Worm (Caenorhabditis elegans): ENCODE measurements around the gene W05H9.2.
A peak's percentile ranks its signal among the peaks of the same experiment; 100 is the strongest.

Gene W05H9.2

DNA sequence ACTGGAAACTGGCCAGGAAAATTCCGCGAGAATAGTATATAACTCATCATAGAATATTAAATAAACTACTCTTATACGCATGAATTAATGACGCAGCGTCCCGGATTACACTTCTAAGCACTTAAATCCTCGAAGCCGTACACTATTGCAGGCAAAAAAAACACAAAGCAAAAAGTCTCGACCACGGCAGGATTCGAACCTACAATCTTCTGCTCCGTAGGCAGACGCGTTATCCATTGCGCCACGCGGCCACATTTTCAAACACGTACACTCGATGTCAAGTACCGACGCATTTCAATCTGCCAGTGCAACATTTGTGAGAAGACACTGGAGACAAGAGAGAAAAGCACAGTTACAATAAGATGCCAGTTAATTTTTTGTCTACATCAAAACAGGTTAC lies 46.9 kb upstream of the W05H9.2 start (continued):
- TF ChIP-seq lir-1 (GFP tag; conservative IDR thresholded peaks at IDR 0.05) = no peak
- TF ChIP-seq ets-4 (GFP tag; optimal IDR thresholded peaks at IDR 0.05) = peak; percentile 16
- TF ChIP-seq C17E4.6 (GFP tag; IDR thresholded peaks at IDR 0.05) = no peak
- peak; percentile 32; the same call in 1 of the 2 replicates for TF ChIP-seq hmg-20 (GFP tag; IDR thresholded peaks at IDR 0.05)
- no peak for TF ChIP-seq F57A8.1 (GFP tag; optimal IDR thresholded peaks at IDR 0.05)
- TF ChIP-seq bed-1 (GFP tag; IDR thresholded peaks at IDR 0.05) = 0 out of 2 replicates have a peak, but pooled peaks have one; percentile 64
- TF ChIP-seq nhr-27 (tag; optimal IDR thresholded peaks at IDR 0.05) = no peak
- no peak for TF ChIP-seq F23B12.7 (tag; optimal IDR thresholded peaks at IDR 0.05; ENCODE audit: insufficient read depth)
- peak; percentile 43 for TF ChIP-seq mxl-1 (tag; optimal IDR thresholded peaks at IDR 0.05)
- no peak for TF ChIP-seq aptf-3 (GFP tag; IDR thresholded peaks at IDR 0.05)
- peak; percentile 68; the same call in 1 of the 2 replicates for TF ChIP-seq Y56A3A.18 (GFP tag; IDR thresholded peaks at IDR 0.05)
- no peak for TF ChIP-seq bed-2 (GFP tag; IDR thresholded peaks at IDR 0.05)
- TF ChIP-seq dpff-1 (tag; optimal IDR thresholded peaks at IDR 0.05) = no peak
- TF ChIP-seq unc-62 (GFP tag; optimal IDR thresholded peaks at IDR 0.05) = no peak
- TF ChIP-seq nhr-90 (tag; optimal IDR thresholded peaks at IDR 0.05) = peak; percentile 85
- no peak for TF ChIP-seq snpc-1.1 (tag; optimal IDR thresholded peaks at IDR 0.05; ENCODE audit: insufficient read depth)
- peak; percentile 69; the same call in 1 of the 2 replicates for TF ChIP-seq ztf-25 (GFP tag; IDR thresholded peaks at IDR 0.05)
- no peak for TF ChIP-seq F39B2.1 (GFP tag; IDR thresholded peaks at IDR 0.05)
- TF ChIP-seq ZK185.1 (tag; optimal IDR thresholded peaks at IDR 0.05; ENCODE audit: poor library complexity, severe bottlenecking) = peak; percentile 60
- TF ChIP-seq tbp1 (GFP tag; optimal IDR thresholded peaks at IDR 0.05) = peak; percentile 93
- no peak for TF ChIP-seq sdz-38 (tag; optimal IDR thresholded peaks at IDR 0.05)
- TF ChIP-seq B0019.2 (GFP tag; conservative IDR thresholded peaks at IDR 0.05) = 0 out of 2 replicates have a peak, but pooled peaks have one; percentile 54
- TF ChIP-seq ztf-22 (GFP tag; optimal IDR thresholded peaks at IDR 0.05) = no peak
- TF ChIP-seq athp-1 (tag; optimal IDR thresholded peaks at IDR 0.05) = peak; percentile 17
- TF ChIP-seq lin-54 (GFP tag; optimal IDR thresholded peaks at IDR 0.05) = peak; percentile 37

- TF ChIP-seq hmg-1.2 (GFP tag; IDR thresholded peaks at IDR 0.05) (no peak), ceh-40 (GFP tag; IDR thresholded peaks at IDR 0.05) (no peak), sea-2 (GFP tag; IDR thresholded peaks at IDR 0.05) (no peak), lin-40 (tag; optimal IDR thresholded peaks at IDR 0.05) (no peak), pha-4 (tag; optimal IDR thresholded peaks at IDR 0.05) (no peak), zim-3 (tag; optimal IDR thresholded peaks at IDR 0.05) (no peak), tlf-1 (GFP tag; optimal IDR thresholded peaks at IDR 0.05) (no peak), attf-6 (GFP tag; IDR thresholded peaks at IDR 0.05) (no peak), repo-1 (tag; optimal IDR thresholded peaks at IDR 0.05) (no peak), Y67H2A.10 (GFP tag; conservative IDR thresholded peaks at IDR 0.05) (no peak), B0336.3 (GFP tag; IDR thresholded peaks at IDR 0.05) (no peak), F49E8.2 (tag; optimal IDR thresholded peaks at IDR 0.05; ENCODE audit: insufficient read depth) (no peak), zfh-2 (GFP tag; conservative IDR thresholded peaks at IDR 0.05) (no peak), snpc-3.4 (tag; optimal IDR thresholded peaks at IDR 0.05) (no peak), ztf-25 (GFP tag; IDR thresholded peaks at IDR 0.05) (no peak), atf-7 (tag; optimal IDR thresholded peaks at IDR 0.05) (no peak), unc-62 (GFP tag; optimal IDR thresholded peaks at IDR 0.05) (no peak), efl-1 (GFP tag; optimal IDR thresholded peaks at IDR 0.05) (no peak)
Measured at ce11 chrX:6221097-6221496, 45.7 kb upstream of the W05H9.2 start.

Data from whole organism, young adult.